Worm (Caenorhabditis elegans) whole organism, L2 larva: ENCODE data around the gene C50E3.12.

Source experiments
- ama-1 ChIP-seq: fragments of 150-350 bp; optimal IDR thresholded peaks from 2 replicates; lab custom pipeline; 2018; ENCODE audit warnings: inconsistent platforms
- ceh-82 ChIP-seq: fragments of 150-350 bp; optimal IDR thresholded peaks from 2 replicates; lab custom pipeline; 2014; ENCODE audit warnings: missing biosample characterization, missing genetic modification characterization
- lin-11 ChIP-seq: fragments of 150-350 bp; sonication (generic microtip); optimal IDR thresholded peaks from 2 replicates; lab custom pipeline; 2014; ENCODE audit warnings: missing biosample characterization, missing genetic modification characterization, inconsistent platforms, mixed read lengths
- lsy-2 ChIP-seq, 2 experiments: fragments of 150-350 bp in 1 of 2; sonication (generic microtip) in 1 of 2; optimal IDR thresholded peaks; 2 replicates each; lab custom pipeline; 2014 to 2017; ENCODE audit warnings: missing biosample characterization in 2 of 2, missing genetic modification characterization in 2 of 2
- nhr-11 ChIP-seq: fragments of 150-350 bp; optimal IDR thresholded peaks from 2 replicates; lab custom pipeline; 2014; ENCODE audit warnings: missing biosample characterization, missing genetic modification characterization
- nhr-237 ChIP-seq: fragments of 150-350 bp; optimal IDR thresholded peaks from 2 replicates; lab custom pipeline; 2014; ENCODE audit warnings: missing biosample characterization, missing genetic modification characterization
- unc-39 ChIP-seq: fragments of 150-350 bp; optimal IDR thresholded peaks from 2 replicates; lab custom pipeline; 2014; ENCODE audit warnings: missing biosample characterization, missing genetic modification characterization

- TF ChIP-seq lin-11 (tag; lab: Kevin White, UChicago) (no peak), ceh-82 (tag; lab: Kevin White, UChicago) (no peak), ama-1 (lab: Kevin White, UChicago) (no peak), nhr-237 (tag; lab: Kevin White, UChicago) (no peak), lsy-2 (tag; optimal IDR thresholded peaks at IDR 0.05; lab: Kevin White, UChicago) (no peak), unc-39 (no peak), nhr-11 (tag; lab: Kevin White, UChicago) (no peak)
Measured at ce11 chrV:7624152-7624551, 2.3 kb upstream of the C50E3.12 start, which contains the start of gene C50E3.13.
